Worm (Caenorhabditis elegans) whole organism, L4 larva: ENCODE measurements around the gene mab-3.

Source experiments
- D1046.2 ChIP-seq: fragments of 200-800 bp; sonication (Bioruptor generic); IDR thresholded peaks from 2 replicates; pipeline ENCODE4 v1.3.6; 2022; ENCODE audit warnings: missing genetic modification characterization, missing compliant biosample characterization
- F10B5.3 ChIP-seq: sonication (generic microtip); optimal IDR thresholded peaks from 2 replicates; lab custom pipeline; 2016; ENCODE audit warnings: mild to moderate bottlenecking, missing genetic modification characterization, missing compliant biosample characterization
- F44E2.7 ChIP-seq: fragments of 200-800 bp; sonication (Bioruptor generic); IDR thresholded peaks from 2 replicates; pipeline ENCODE4 v2.1.2; 2022; ENCODE audit warnings: missing genetic modification characterization, missing compliant biosample characterization
- T26A8.4 ChIP-seq: fragments of 200-800 bp; sonication (Bioruptor generic); IDR thresholded peaks from 2 replicates; pipeline ENCODE4 v1.3.6; 2022; ENCODE audit warnings: missing genetic modification characterization, missing compliant biosample characterization
- Y105C5A.15 ChIP-seq: fragments of 200-800 bp; sonication (Bioruptor generic); IDR thresholded peaks from 2 replicates; pipeline ENCODE4 v1.3.6; 2022; ENCODE audit warnings: missing genetic modification characterization, missing compliant biosample characterization
- ZK337.2 ChIP-seq: fragments of 200-800 bp; sonication (Bioruptor generic); IDR thresholded peaks from 2 replicates; pipeline ENCODE4 v1.3.6; 2022; ENCODE audit warnings: missing genetic modification reagents, missing genetic modification characterization, missing compliant biosample characterization
- ZK546.5 ChIP-seq, 2 experiments: sonication (generic microtip); optimal IDR thresholded peaks; 2 replicates each; lab custom pipeline; 2017; ENCODE audit warnings: missing biosample characterization in 2 of 2, missing genetic modification characterization in 2 of 2
- ceh-28 ChIP-seq: fragments of 150-350 bp; optimal IDR thresholded peaks from 2 replicates; lab custom pipeline; 2014; ENCODE audit warnings: missing biosample characterization, missing genetic modification reagents, missing genetic modification characterization
- ctbp-1 ChIP-seq: fragments of 200-800 bp; sonication (Bioruptor generic); IDR thresholded peaks from 2 replicates; pipeline ENCODE4 v1.3.6; 2022; ENCODE audit warnings: missing genetic modification reagents, missing genetic modification characterization, missing compliant biosample characterization
- daf-16 ChIP-seq, 3 experiments: sonication (generic microtip); optimal IDR thresholded peaks; 2 replicates each; lab custom pipeline; 2016 to 2017; ENCODE audit warnings: missing genetic modification characterization in 3 of 3, missing genetic modification reagents in 3 of 3, mild to moderate bottlenecking in 2 of 3, missing compliant biosample characterization in 2 of 3, missing biosample characterization in 1 of 3, moderate library complexity in 1 of 3
- daf-8 ChIP-seq: fragments of 200-800 bp; sonication (Bioruptor generic); IDR thresholded peaks from 2 replicates; pipeline ENCODE4 v1.3.6; 2022; ENCODE audit warnings: missing genetic modification characterization, missing compliant biosample characterization
- dmd-8 ChIP-seq: fragments of 200-800 bp; sonication (Bioruptor generic); IDR thresholded peaks from 2 replicates; pipeline ENCODE4 v1.3.6; 2022; ENCODE audit warnings: missing genetic modification characterization, missing compliant biosample characterization
- dmd-9 ChIP-seq: fragments of 200-800 bp; sonication (Bioruptor generic); IDR thresholded peaks from 2 replicates; pipeline ENCODE4 v1.3.6; 2022; ENCODE audit warnings: missing genetic modification reagents, missing genetic modification characterization, missing compliant biosample characterization
- fkh-10 ChIP-seq: fragments of 150-350 bp; optimal IDR thresholded peaks from 2 replicates; lab custom pipeline; 2014; ENCODE audit warnings: missing biosample characterization, missing genetic modification reagents, missing genetic modification characterization
- hlh-11 ChIP-seq: fragments of 200-800 bp; sonication (Bioruptor generic); optimal IDR thresholded peaks from 2 replicates; lab custom pipeline; 2018; ENCODE audit warnings: mild to moderate bottlenecking, missing genetic modification characterization, missing compliant biosample characterization
- lim-7 ChIP-seq: fragments of 200-800 bp; sonication (Bioruptor generic); IDR thresholded peaks from 2 replicates; pipeline ENCODE4 v1.3.6; 2022; ENCODE audit warnings: missing genetic modification characterization, missing compliant biosample characterization
- lin-1 ChIP-seq: fragments of 200-800 bp; sonication (Bioruptor generic); IDR thresholded peaks from 2 replicates; pipeline ENCODE4 v1.3.6; 2022; ENCODE audit warnings: missing genetic modification reagents, missing genetic modification characterization, missing compliant biosample characterization
- lin-13 ChIP-seq: fragments of 150-350 bp; optimal IDR thresholded peaks from 2 replicates; lab custom pipeline; 2014; ENCODE audit warnings: missing biosample characterization, missing genetic modification reagents, missing genetic modification characterization
- lin-15B ChIP-seq: fragments of 150-350 bp; sonication (generic microtip); optimal IDR thresholded peaks from 3 replicates; lab custom pipeline; 2014; ENCODE audit warnings: missing biosample characterization, missing genetic modification characterization
- lin-39 ChIP-seq: fragments of 150-350 bp; optimal IDR thresholded peaks from 2 replicates; lab custom pipeline; 2014; ENCODE audit warnings: missing biosample characterization, missing genetic modification reagents, missing genetic modification characterization
- lsy-2 ChIP-seq, 2 experiments: fragments of 150-350 bp in 1 of 2; sonication (generic microtip) in 1 of 2; optimal IDR thresholded peaks; 2 replicates each; lab custom pipeline; 2014 to 2017; ENCODE audit warnings: missing biosample characterization in 2 of 2, missing genetic modification characterization in 2 of 2
- madf-9 ChIP-seq: fragments of 200-800 bp; sonication (Bioruptor generic); conservative IDR thresholded peaks from 2 replicates; pipeline ENCODE4 v1.3.6; 2022; ENCODE audit warnings: missing genetic modification reagents, missing genetic modification characterization, missing compliant biosample characterization
- mep-1 ChIP-seq: fragments of 150-350 bp; sonication (generic microtip); optimal IDR thresholded peaks from 3 replicates; lab custom pipeline; 2014; ENCODE audit warnings: missing biosample characterization, missing genetic modification characterization
- mxl-3 ChIP-seq: fragments of 200-800 bp; sonication (Bioruptor generic); optimal IDR thresholded peaks from 2 replicates; lab custom pipeline; 2018; ENCODE audit warnings: mild to moderate bottlenecking, missing genetic modification characterization, missing compliant biosample characterization
- nhr-11 ChIP-seq: fragments of 150-350 bp; optimal IDR thresholded peaks from 2 replicates; lab custom pipeline; 2014; ENCODE audit warnings: missing biosample characterization, missing genetic modification characterization
- nhr-237 ChIP-seq: sonication (generic microtip); optimal IDR thresholded peaks from 2 replicates; lab custom pipeline; 2017; ENCODE audit warnings: missing biosample characterization, missing genetic modification characterization
- nhr-42 ChIP-seq: fragments of 200-800 bp; sonication (Bioruptor generic); IDR thresholded peaks from 2 replicates; pipeline ENCODE4 v1.3.6; 2022; ENCODE audit warnings: missing genetic modification characterization, missing compliant biosample characterization
- pha-4 ChIP-seq, 2 experiments: fragments of 150-350 bp in 1 of 2; fragments of 200-800 bp in 1 of 2; sonication (Bioruptor generic) in 1 of 2; IDR thresholded peaks in 1 of 2; optimal IDR thresholded peaks in 1 of 2; 2 replicates each; pipeline versions ENCODE4 v1.3.6 to Lab custom; 2014 to 2022; ENCODE audit warnings: missing genetic modification characterization in 2 of 2, missing genetic modification reagents in 2 of 2, missing biosample characterization in 1 of 2, missing compliant biosample characterization in 1 of 2
- pqm-1 ChIP-seq: sonication (generic microtip); optimal IDR thresholded peaks from 2 replicates; lab custom pipeline; 2017; ENCODE audit warnings: missing biosample characterization, missing genetic modification characterization
- sdz-12 ChIP-seq: fragments of 200-800 bp; sonication (Bioruptor generic); optimal IDR thresholded peaks from 2 replicates; lab custom pipeline; 2018; ENCODE audit warnings: mild to moderate bottlenecking, missing genetic modification characterization, missing compliant biosample characterization
- snpc-1.2 ChIP-seq: fragments of 200-800 bp; sonication (Bioruptor generic); IDR thresholded peaks from 2 replicates; pipeline ENCODE4 v1.3.6; 2022; ENCODE audit warnings: missing genetic modification reagents, missing genetic modification characterization, missing compliant biosample characterization
- snpc-4 ChIP-seq: fragments of 150-350 bp; optimal IDR thresholded peaks from 2 replicates; lab custom pipeline; 2014; ENCODE audit warnings: missing biosample characterization, missing genetic modification characterization
- tag-97 ChIP-seq: fragments of 200-800 bp; sonication (Bioruptor generic); IDR thresholded peaks from 2 replicates; pipeline ENCODE4 v1.3.6; 2022; ENCODE audit warnings: missing genetic modification characterization, missing compliant biosample characterization
- vab-7 ChIP-seq: fragments of 200-800 bp; sonication (Bioruptor generic); IDR thresholded peaks from 2 replicates; pipeline ENCODE4 v1.3.6; 2022; ENCODE audit warnings: missing genetic modification reagents, missing genetic modification characterization, missing compliant biosample characterization
- zfp-3 ChIP-seq: fragments of 200-800 bp; sonication (Bioruptor generic); conservative IDR thresholded peaks from 2 replicates; pipeline ENCODE4 v1.3.6; 2022; ENCODE audit warnings: missing genetic modification reagents, missing genetic modification characterization, missing compliant biosample characterization
- zip-11 ChIP-seq: fragments of 200-800 bp; sonication (Bioruptor generic); IDR thresholded peaks from 2 replicates; pipeline ENCODE4 v1.3.6; 2022; ENCODE audit warnings: missing genetic modification characterization, missing compliant biosample characterization
- ztf-7 ChIP-seq: fragments of 150-350 bp; optimal IDR thresholded peaks from 2 replicates; lab custom pipeline; 2014; ENCODE audit warnings: missing biosample characterization, missing genetic modification characterization

Gene mab-3

DNA sequence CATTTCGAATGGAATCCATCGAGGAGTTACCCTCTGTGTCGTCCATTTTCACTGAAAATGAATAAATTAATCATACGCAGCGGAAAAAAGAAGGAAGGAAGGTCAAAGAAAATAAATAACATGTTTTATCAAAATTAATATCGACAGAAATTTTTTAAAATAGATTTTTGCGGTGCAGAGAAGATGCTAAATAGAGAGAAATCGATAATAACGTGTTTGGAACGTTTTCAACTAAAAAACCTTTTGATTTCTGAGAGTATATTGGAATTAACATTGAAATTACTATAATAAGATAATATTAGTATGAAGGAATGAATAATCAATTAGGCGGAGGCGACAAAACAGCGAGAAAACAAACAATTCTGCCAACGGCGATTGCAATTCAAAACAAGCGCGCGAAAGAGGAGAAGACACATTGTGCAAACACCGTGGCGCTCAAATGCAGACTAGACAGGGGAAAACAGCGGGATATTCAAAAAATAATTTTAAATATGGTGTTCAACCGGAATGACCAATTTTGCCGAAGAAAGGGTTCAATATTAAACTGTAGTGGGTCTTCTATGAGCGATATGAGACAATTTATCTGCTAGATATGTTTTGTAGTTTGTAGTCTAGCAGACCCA is 15.4 kb upstream of the mab-3 start, which contains the start of gene wee-1.3 (continued):
- no peak for TF ChIP-seq F44E2.7
- no peak for TF ChIP-seq ZK546.5 (tag; optimal IDR thresholded peaks at IDR 0.05; lab: Kevin White, UChicago)
- TF ChIP-seq madf-9 (GFP tag; lab: Robert Waterston, UW): no peak
- TF ChIP-seq snpc-1.2 (GFP tag; lab: Robert Waterston, UW): no peak
- TF ChIP-seq ztf-7 (tag; lab: Kevin White, UChicago): no peak
- no peak for TF ChIP-seq mxl-3 (GFP tag; lab: Kevin White, UChicago)
- TF ChIP-seq lin-13 (GFP tag; lab: Kevin White, UChicago): no peak
- no peak for TF ChIP-seq daf-8 (GFP tag; lab: Robert Waterston, UW)
- no peak for TF ChIP-seq ctbp-1 (GFP tag; lab: Robert Waterston, UW)
- no peak for TF ChIP-seq T26A8.4 (GFP tag; lab: Robert Waterston, UW)
- no peak for TF ChIP-seq lin-39 (tag; lab: Kevin White, UChicago)
- no peak for TF ChIP-seq pha-4 (GFP tag; IDR thresholded peaks at IDR 0.05; lab: Robert Waterston, UW)
- TF ChIP-seq pha-4 (tag; optimal IDR thresholded peaks at IDR 0.05; lab: Kevin White, UChicago): peak; percentile 82
- no peak for TF ChIP-seq zfp-3 (GFP tag; lab: Robert Waterston, UW)
- no peak for TF ChIP-seq tag-97 (GFP tag; lab: Robert Waterston, UW)
- no peak for TF ChIP-seq F10B5.3 (tag; lab: Kevin White, UChicago)
- TF ChIP-seq dmd-9 (GFP tag; lab: Robert Waterston, UW): no peak
- TF ChIP-seq vab-7 (GFP tag; lab: Robert Waterston, UW): no peak
- no peak for TF ChIP-seq D1046.2 (GFP tag; lab: Robert Waterston, UW)
- TF ChIP-seq fkh-10: peak; percentile 30
- TF ChIP-seq nhr-237 (tag; lab: Kevin White, UChicago): no peak
- no peak for TF ChIP-seq sdz-12 (GFP tag; lab: Kevin White, UChicago)
- peak; percentile 86 for TF ChIP-seq nhr-11
- TF ChIP-seq lim-7 (GFP tag; lab: Robert Waterston, UW): no peak
- TF ChIP-seq zip-11: no peak
- TF ChIP-seq pqm-1: no peak
- TF ChIP-seq, all 104 proteins: peak for 31

DNA sequence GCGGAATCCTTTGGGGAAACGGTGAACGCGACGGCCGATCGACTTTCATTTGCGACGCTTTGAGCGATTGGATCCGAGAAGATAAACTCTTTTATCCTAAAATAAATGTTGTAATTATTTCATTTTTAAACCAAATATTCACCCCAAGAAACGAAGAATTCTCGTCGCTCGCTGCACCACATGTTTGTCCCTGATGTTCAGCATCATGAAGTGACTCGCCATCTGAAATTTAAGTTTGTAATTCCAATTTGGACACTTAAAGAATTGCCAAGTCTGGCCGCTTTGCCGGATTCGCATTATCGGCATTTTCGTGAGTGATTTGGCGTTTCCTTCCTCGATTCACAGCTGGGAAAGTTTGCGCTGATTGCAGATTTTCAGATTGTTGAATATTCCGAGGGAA is 14.0 kb upstream of the mab-3 start, which contains the start of gene Y53C12A.6:
TSS of gene Y53C12A.6 (minus strand) at position 101 of the 400 bp plus-strand sequence.
- no peak for TF ChIP-seq zip-11
- no peak for TF ChIP-seq ZK337.2
- no peak for TF ChIP-seq Y105C5A.15 (GFP tag; lab: Robert Waterston, UW)
- no peak for TF ChIP-seq dmd-8
- no peak for TF ChIP-seq pha-4 (GFP tag; IDR thresholded peaks at IDR 0.05; lab: Robert Waterston, UW)
- TF ChIP-seq pha-4 (tag; optimal IDR thresholded peaks at IDR 0.05; lab: Kevin White, UChicago): no peak
- TF ChIP-seq snpc-1.2 (GFP tag; lab: Robert Waterston, UW): no peak
- TF ChIP-seq ceh-28 (tag; lab: Kevin White, UChicago): no peak
- no peak for TF ChIP-seq nhr-42 (GFP tag; lab: Robert Waterston, UW)
- TF ChIP-seq lsy-2 (tag; optimal IDR thresholded peaks at IDR 0.05; lab: Kevin White, UChicago): no peak
- no peak for TF ChIP-seq lin-1 (GFP tag; lab: Robert Waterston, UW)
- no peak for TF ChIP-seq snpc-4 (tag; lab: Kevin White, UChicago)
- TF ChIP-seq mep-1 (tag; lab: Kevin White, UChicago): no peak
- TF ChIP-seq D1046.2 (GFP tag; lab: Robert Waterston, UW): no peak
- no peak for TF ChIP-seq vab-7 (GFP tag; lab: Robert Waterston, UW)
- no peak for TF ChIP-seq hlh-11 (tag; lab: Kevin White, UChicago)
- TF ChIP-seq lin-15B (tag; lab: Kevin White, UChicago): no peak
- no peak for TF ChIP-seq daf-16 (GFP tag; optimal IDR thresholded peaks at IDR 0.05; lab: Kevin White, UChicago)
- TF ChIP-seq daf-16 (tag; optimal IDR thresholded peaks at IDR 0.05; lab: Kevin White, UChicago): no peak
